Fruit fly (Drosophila melanogaster) whole organism, embryonic: Measurements from ENCODE around the gene Shawn.

Source experiments
- Aef1 ChIP-seq: fragments of 200-800 bp; sonication (Bioruptor generic); IDR thresholded peaks from 3 replicates; pipeline ENCODE4 v1.3.6; 2022; ENCODE audit warnings: missing biosample characterization, missing genetic modification characterization
- CG1024 ChIP-seq: fragments of 200-800 bp; sonication (Bioruptor generic); IDR thresholded peaks from 2 replicates; pipeline ENCODE4 v1.3.6; 2022; ENCODE audit warnings: missing biosample characterization, missing genetic modification characterization
- CG10979 ChIP-seq: fragments of 200-800 bp; sonication (Bioruptor generic); optimal IDR thresholded peaks from 2 replicates; lab custom pipeline; 2018; ENCODE audit warnings: missing biosample characterization, mild to moderate bottlenecking, missing genetic modification characterization, moderate library complexity
- CG11504 ChIP-seq: fragments of 200-800 bp; sonication (Bioruptor generic); optimal IDR thresholded peaks from 3 replicates; lab custom pipeline; 2019; ENCODE audit warnings: missing biosample characterization, mild to moderate bottlenecking, missing genetic modification characterization, moderate library complexity
- CG1233 ChIP-seq: fragments of 200-800 bp; sonication (Bioruptor generic); optimal IDR thresholded peaks from 4 replicates; lab custom pipeline; 2018; ENCODE audit warnings: missing biosample characterization, mild to moderate bottlenecking, missing genetic modification characterization
- CG12769 ChIP-seq: fragments of 200-800 bp; sonication (Bioruptor generic); optimal IDR thresholded peaks from 2 replicates; lab custom pipeline; 2019; ENCODE audit warnings: missing biosample characterization, mild to moderate bottlenecking, missing genetic modification characterization, moderate library complexity
- CG15269 ChIP-seq: fragments of 200-800 bp; sonication (Bioruptor generic); optimal IDR thresholded peaks from 2 replicates; lab custom pipeline; 2018; ENCODE audit warnings: missing biosample characterization, mild to moderate bottlenecking, missing genetic modification characterization, moderate library complexity
- CG15601 ChIP-seq: fragments of 200-800 bp; sonication (Bioruptor generic); optimal IDR thresholded peaks from 3 replicates; lab custom pipeline; 2019; ENCODE audit warnings: missing biosample characterization, mild to moderate bottlenecking, missing genetic modification characterization, moderate library complexity
- CG16815 ChIP-seq: fragments of 200-800 bp; sonication (Bioruptor generic); optimal IDR thresholded peaks from 3 replicates; lab custom pipeline; 2017; ENCODE audit warnings: missing biosample characterization, mild to moderate bottlenecking, missing genetic modification characterization
- CG17361 ChIP-seq: fragments of 200-800 bp; sonication (Bioruptor generic); IDR thresholded peaks from 3 replicates; pipeline ENCODE4 v1.3.6; 2022; ENCODE audit warnings: missing biosample characterization, missing genetic modification characterization
- CG17385 ChIP-seq: fragments of 200-800 bp; sonication (Bioruptor generic); optimal IDR thresholded peaks from 3 replicates; lab custom pipeline; 2018; ENCODE audit warnings: missing biosample characterization, mild to moderate bottlenecking, missing genetic modification characterization
- CG2202 ChIP-seq: fragments of 200-800 bp; sonication (Bioruptor generic); optimal IDR thresholded peaks from 2 replicates; lab custom pipeline; 2018; ENCODE audit warnings: missing biosample characterization, mild to moderate bottlenecking, missing genetic modification characterization
- CG2889 ChIP-seq: fragments of 200-800 bp; sonication (Bioruptor generic); IDR thresholded peaks from 3 replicates; pipeline ENCODE4 v1.3.6; 2022; ENCODE audit warnings: missing biosample characterization, missing genetic modification characterization
- CG30403 ChIP-seq: fragments of 200-800 bp; sonication (Bioruptor generic); optimal IDR thresholded peaks from 3 replicates; lab custom pipeline; 2016; ENCODE audit warnings: missing biosample characterization, missing genetic modification characterization
- CG32767 ChIP-seq: fragments of 200-800 bp; sonication (Bioruptor generic); IDR thresholded peaks from 2 replicates; pipeline ENCODE4 v1.3.6; 2022; ENCODE audit warnings: missing biosample characterization, missing genetic modification characterization
- CG3726 ChIP-seq: fragments of 200-800 bp; sonication (Bioruptor generic); IDR thresholded peaks from 3 replicates; pipeline ENCODE4, ENCODE4 v1.3.6; 2022; ENCODE audit warnings: missing biosample characterization, missing genetic modification characterization
- CG3847 ChIP-seq: fragments of 200-800 bp; sonication (Bioruptor generic); IDR thresholded peaks from 2 replicates; pipeline ENCODE4 v1.3.6; 2022; ENCODE audit warnings: missing biosample characterization, missing genetic modification characterization
- CG4617 ChIP-seq: fragments of 200-800 bp; sonication (Bioruptor generic); optimal IDR thresholded peaks from 3 replicates; lab custom pipeline; 2016; ENCODE audit warnings: missing biosample characterization, missing genetic modification characterization, borderline replicate concordance
- CG6813 ChIP-seq: fragments of 200-800 bp; sonication (Bioruptor generic); optimal IDR thresholded peaks from 2 replicates; lab custom pipeline; 2017; ENCODE audit warnings: missing biosample characterization, missing genetic modification characterization, mild to moderate bottlenecking, moderate library complexity, missing genetic modification reagents
- CG7271 ChIP-seq: fragments of 200-800 bp; sonication (Bioruptor generic); optimal IDR thresholded peaks from 2 replicates; lab custom pipeline; 2018; ENCODE audit warnings: missing biosample characterization, mild to moderate bottlenecking, missing genetic modification characterization, moderate library complexity
- CG9817 ChIP-seq: fragments of 200-800 bp; sonication (Bioruptor generic); optimal IDR thresholded peaks from 2 replicates; lab custom pipeline; 2018; ENCODE audit warnings: missing biosample characterization, mild to moderate bottlenecking, missing genetic modification characterization, moderate library complexity
- CG9932 ChIP-seq: fragments of 200-800 bp; sonication (Bioruptor generic); IDR thresholded peaks from 2 replicates; pipeline ENCODE4 v1.3.6; 2022; ENCODE audit warnings: missing biosample characterization, missing genetic modification characterization
- D19A ChIP-seq: fragments of 200-800 bp; optimal IDR thresholded peaks from 3 replicates; lab custom pipeline; 2019; ENCODE audit warnings: missing biosample characterization, mild to moderate bottlenecking, missing genetic modification characterization, moderate library complexity
- Dip3 ChIP-seq: fragments of 200-800 bp; sonication (Bioruptor generic); optimal IDR thresholded peaks from 3 replicates; lab custom pipeline; 2016; ENCODE audit warnings: missing biosample characterization, missing genetic modification characterization
- E2f1 ChIP-seq: fragments of 200-800 bp; sonication (Bioruptor generic); IDR thresholded peaks from 2 replicates; pipeline ENCODE4 v1.3.6; 2022; ENCODE audit warnings: missing biosample characterization, missing genetic modification characterization
- Gsc ChIP-seq: fragments of 200-800 bp; sonication (Bioruptor generic); IDR thresholded peaks from 2 replicates; pipeline ENCODE4 v1.3.6; 2022; ENCODE audit warnings: missing biosample characterization, missing genetic modification characterization
- Hr39 ChIP-seq: fragments of >200 bp; optimal IDR thresholded peaks from 2 replicates; lab custom pipeline; 2017
- Hsf ChIP-seq: fragments of 200-800 bp; sonication (Bioruptor generic); optimal IDR thresholded peaks from 3 replicates; lab custom pipeline; 2016; ENCODE audit warnings: missing biosample characterization, missing genetic modification characterization
- Jarid2 ChIP-seq: fragments of 200-800 bp; sonication (Bioruptor generic); optimal IDR thresholded peaks from 3 replicates; lab custom pipeline; 2017; ENCODE audit warnings: mild to moderate bottlenecking, missing biosample characterization, missing genetic modification reagents, missing genetic modification characterization
- Kr ChIP-seq: fragments of 200-800 bp; sonication (Bioruptor generic); optimal IDR thresholded peaks from 2 replicates; lab custom pipeline; 2017; ENCODE audit warnings: missing biosample characterization, mild to moderate bottlenecking, missing genetic modification characterization
- Spps ChIP-seq: fragments of 200-800 bp; sonication (Bioruptor generic); optimal IDR thresholded peaks from 2 replicates; lab custom pipeline; 2018; ENCODE audit warnings: missing biosample characterization, mild to moderate bottlenecking, missing genetic modification characterization
- Stat92E ChIP-seq, 3 experiments: fragments of >200 bp in 2 of 3; fragments of 200-800 bp in 1 of 3; sonication (Bioruptor generic) in 1 of 3; optimal IDR thresholded peaks; 2 replicates each; lab custom pipeline; 2017 to 2019; ENCODE audit warnings: missing biosample characterization in 3 of 3, missing genetic modification characterization in 3 of 3, mild to moderate bottlenecking in 1 of 3, moderate library complexity in 1 of 3
- TFAM ChIP-seq: fragments of 200-800 bp; sonication (Bioruptor generic); optimal IDR thresholded peaks from 2 replicates; lab custom pipeline; 2017; ENCODE audit warnings: missing biosample characterization, missing genetic modification characterization, inconsistent platforms
- crol ChIP-seq: fragments of 200-800 bp; sonication (Bioruptor generic); IDR thresholded peaks from 2 replicates; pipeline ENCODE4 v1.3.6; 2022; ENCODE audit warnings: missing biosample characterization, missing genetic modification characterization
- dati ChIP-seq: fragments of 200-800 bp; sonication (Bioruptor generic); IDR thresholded peaks from 2 replicates; pipeline ENCODE4 v1.3.6; 2022; ENCODE audit warnings: missing biosample characterization, missing genetic modification characterization
- esg ChIP-seq: fragments of 200-800 bp; sonication (Bioruptor generic); conservative IDR thresholded peaks from 2 replicates; pipeline ENCODE4 v1.3.6; 2022; ENCODE audit warnings: missing biosample characterization, missing genetic modification characterization
- eve ChIP-seq, 2 experiments: fragments of >200 bp; optimal IDR thresholded peaks; 2 replicates each; lab custom pipeline; 2017; ENCODE audit warnings: missing biosample characterization in 2 of 2, missing genetic modification characterization in 2 of 2
- kay ChIP-seq: fragments of 200-800 bp; sonication (Bioruptor generic); optimal IDR thresholded peaks from 2 replicates; lab custom pipeline; 2016; ENCODE audit warnings: missing biosample characterization, missing genetic modification characterization
- lmd ChIP-seq: fragments of 200-800 bp; sonication (Bioruptor generic); IDR thresholded peaks from 2 replicates; pipeline ENCODE4 v1.3.6; 2022; ENCODE audit warnings: missing biosample characterization, missing genetic modification characterization
- pb ChIP-seq: fragments of 200-800 bp; sonication (Bioruptor generic); optimal IDR thresholded peaks from 3 replicates; lab custom pipeline; 2016; ENCODE audit warnings: missing biosample characterization, missing genetic modification characterization
- pita ChIP-seq: fragments of 200-800 bp; sonication (Bioruptor generic); optimal IDR thresholded peaks from 2 replicates; lab custom pipeline; 2017; ENCODE audit warnings: missing biosample characterization, mild to moderate bottlenecking, missing genetic modification characterization
- pzg ChIP-seq: fragments of 200-800 bp; sonication (Bioruptor generic); optimal IDR thresholded peaks from 3 replicates; lab custom pipeline; 2018; ENCODE audit warnings: missing biosample characterization, mild to moderate bottlenecking, missing genetic modification characterization, moderate library complexity
- rib ChIP-seq: fragments of 200-800 bp; sonication (Bioruptor generic); IDR thresholded peaks from 2 replicates; pipeline ENCODE4 v1.3.6; 2022; ENCODE audit warnings: missing biosample characterization, missing genetic modification characterization
- sens-2 ChIP-seq: fragments of 200-800 bp; sonication (Bioruptor generic); IDR thresholded peaks from 2 replicates; pipeline ENCODE4 v1.3.6; 2022; ENCODE audit warnings: missing biosample characterization, missing genetic modification characterization
- slou ChIP-seq: fragments of 200-800 bp; sonication (Bioruptor generic); optimal IDR thresholded peaks from 3 replicates; lab custom pipeline; 2016; ENCODE audit warnings: missing biosample characterization, missing genetic modification characterization
- sug ChIP-seq: fragments of 200-800 bp; optimal IDR thresholded peaks from 2 replicates; lab custom pipeline; 2019; ENCODE audit warnings: missing biosample characterization, mild to moderate bottlenecking, missing genetic modification characterization, moderate library complexity
- ttk ChIP-seq: fragments of 200-800 bp; sonication (Bioruptor generic); IDR thresholded peaks from 2 replicates; pipeline ENCODE4 v2.1.2; 2022; ENCODE audit warnings: missing biosample characterization, missing genetic modification characterization
- tup ChIP-seq: fragments of 200-800 bp; sonication (Bioruptor generic); optimal IDR thresholded peaks from 2 replicates; lab custom pipeline; 2016; ENCODE audit warnings: missing biosample characterization, mild to moderate bottlenecking, missing genetic modification characterization, moderate library complexity
- usp ChIP-seq: fragments of >200 bp; optimal IDR thresholded peaks from 2 replicates; lab custom pipeline; 2017; ENCODE audit warnings: missing biosample characterization, missing genetic modification characterization
- vnd ChIP-seq: fragments of 200-800 bp; sonication (Bioruptor generic); IDR thresholded peaks from 3 replicates; pipeline ENCODE4 v1.3.6; 2022; ENCODE audit warnings: missing biosample characterization, missing genetic modification characterization; ENCODE audit not compliant: partially characterized antibody
- z ChIP-seq: fragments of 200-800 bp; sonication (Bioruptor generic); IDR thresholded peaks from 3 replicates; pipeline ENCODE4 v1.3.6; 2022; ENCODE audit warnings: missing biosample characterization, missing genetic modification characterization
- zfh2 ChIP-seq: fragments of 200-800 bp; sonication (Bioruptor generic); optimal IDR thresholded peaks from 2 replicates; lab custom pipeline; 2016; ENCODE audit warnings: missing biosample characterization, missing genetic modification characterization

Shawn gene

DNA sequence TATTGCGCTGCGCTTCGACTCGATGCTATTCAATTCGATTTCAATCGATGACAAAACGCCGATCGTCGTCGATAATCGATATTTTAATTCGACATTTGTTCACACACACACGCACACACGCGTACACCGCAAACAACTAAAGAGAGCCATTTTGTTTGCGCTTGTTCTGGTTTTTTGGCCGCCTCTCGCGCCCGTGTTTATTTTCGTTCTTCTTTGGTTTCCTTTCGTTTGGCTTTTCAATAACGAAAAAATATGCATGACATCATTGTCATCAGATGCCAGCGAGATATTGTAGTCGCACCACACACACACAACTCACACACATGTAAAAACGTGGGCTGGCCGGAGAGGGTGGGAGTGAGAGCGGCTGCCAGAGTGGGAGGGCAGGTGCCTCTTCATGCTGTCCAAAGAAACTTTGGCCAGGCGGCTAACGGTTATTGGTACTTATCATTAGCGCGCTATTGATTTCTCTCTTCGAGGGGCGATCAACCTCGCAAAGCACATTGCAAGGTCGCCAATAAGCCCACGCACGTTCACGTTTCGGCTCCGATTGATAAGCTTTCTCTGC lies 3.2 kb upstream of the Shawn start (continued):
- TF ChIP-seq dati (GFP tag; lab: Robert Waterston, UW) (no peak), eve (GFP tag; optimal IDR thresholded peaks at IDR 0.05; lab: Kevin White, UChicago) (no peak), rib (GFP tag; lab: Robert Waterston, UW) (no peak), CG3726 (GFP tag; lab: Robert Waterston, UW) (no peak), pita (no peak), sens-2 (GFP tag; lab: Robert Waterston, UW) (no peak), ttk (GFP tag; lab: Robert Waterston, UW) (no peak), Jarid2 (GFP tag; lab: Kevin White, UChicago) (no peak), CG7271 (tag; lab: Kevin White, UChicago) (no peak), CG2889 (GFP tag; lab: Robert Waterston, UW) (no peak), CG15601 (peak; percentile 56), crol (GFP tag; lab: Robert Waterston, UW) (peak; percentile 61), Spps (tag; lab: Kevin White, UChicago) (no peak), kay (GFP tag; lab: Kevin White, UChicago) (no peak), CG6813 (GFP tag; lab: Kevin White, UChicago) (peak; percentile 50), Stat92E (GFP tag; optimal IDR thresholded peaks at IDR 0.05; lab: Kevin White, UChicago) (no peak), lmd (GFP tag; lab: Robert Waterston, UW) (no peak), Hsf (GFP tag; lab: Kevin White, UChicago) (no peak), CG17361 (no peak), CG17385 (GFP tag; lab: Kevin White, UChicago) (no peak), usp (no peak), zfh2 (no peak), CG9932 (GFP tag; lab: Robert Waterston, UW) (no peak), slou (GFP tag; lab: Kevin White, UChicago) (no peak), Hr39 (lab: Kevin White, UChicago) (no peak), Dip3 (no peak), CG30403 (GFP tag; lab: Kevin White, UChicago) (no peak), CG16815 (no peak), CG1024 (GFP tag; lab: Robert Waterston, UW) (no peak), E2f1 (no peak), CG32767 (GFP tag; lab: Robert Waterston, UW) (no peak), Gsc (GFP tag; lab: Robert Waterston, UW) (no peak), CG4617 (GFP tag; lab: Kevin White, UChicago) (no peak), D19A (tag; lab: Kevin White, UChicago) (no peak), vnd (no peak), Aef1 (GFP tag; lab: Robert Waterston, UW) (no peak), esg (GFP tag; lab: Robert Waterston, UW) (no peak), tup (no peak), pb (no peak), CG2202 (tag; lab: Kevin White, UChicago) (no peak), CG15269 (tag; lab: Kevin White, UChicago) (no peak), sug (peak; percentile 76), CG3847 (GFP tag; lab: Robert Waterston, UW) (no peak), pzg (GFP tag; lab: Kevin White, UChicago) (no peak), CG9817 (tag; lab: Kevin White, UChicago) (no peak), Kr (GFP tag; lab: Kevin White, UChicago) (no peak), CG10979 (tag; lab: Kevin White, UChicago) (no peak), CG11504 (no peak), TFAM (GFP tag; lab: Kevin White, UChicago) (no peak), CG12769 (tag; lab: Kevin White, UChicago) (peak; percentile 66), z (no peak), CG1233 (peak; percentile 19)
